Fruit fly (Drosophila melanogaster) whole organism, embryonic: ENCODE data around the gene Lcp65Ag2.
A peak's percentile ranks its signal among the peaks of the same experiment; 100 is the strongest.

Experiments used
- BtbVII ChIP-seq: fragments of 200-800 bp; sonication (Bioruptor generic); optimal IDR thresholded peaks from 3 replicates; lab custom pipeline; 2017; ENCODE audit warnings: missing biosample characterization, mild to moderate bottlenecking, missing genetic modification characterization
- CG10321 ChIP-seq: fragments of 200-800 bp; sonication (Bioruptor generic); IDR thresholded peaks from 2 replicates; pipeline ENCODE4 v1.3.6; 2022; ENCODE audit warnings: missing biosample characterization, missing genetic modification characterization
- CG10654 ChIP-seq: fragments of 200-800 bp; sonication (Bioruptor generic); optimal IDR thresholded peaks from 2 replicates; lab custom pipeline; 2016; ENCODE audit warnings: missing biosample characterization, missing genetic modification characterization
- CG11093 ChIP-seq: fragments of 200-800 bp; sonication (Bioruptor generic); IDR thresholded peaks from 3 replicates; pipeline ENCODE4 v1.3.6; 2022; ENCODE audit warnings: missing biosample characterization, missing genetic modification characterization
- CG12769 ChIP-seq: fragments of 200-800 bp; sonication (Bioruptor generic); optimal IDR thresholded peaks from 2 replicates; lab custom pipeline; 2019; ENCODE audit warnings: missing biosample characterization, mild to moderate bottlenecking, missing genetic modification characterization, moderate library complexity
- CG13287 ChIP-seq: fragments of 200-800 bp; sonication (Bioruptor generic); IDR thresholded peaks from 2 replicates; pipeline ENCODE4 v1.3.6; 2022; ENCODE audit warnings: missing biosample characterization, missing genetic modification characterization; ENCODE audit not compliant: partially characterized antibody
- CG14014 ChIP-seq: fragments of 200-800 bp; sonication (Bioruptor generic); IDR thresholded peaks from 2 replicates; pipeline ENCODE4 v1.3.6; 2022; ENCODE audit warnings: missing biosample characterization, missing genetic modification characterization
- CG14050 ChIP-seq: fragments of 200-800 bp; sonication (Bioruptor generic); IDR thresholded peaks from 3 replicates; pipeline ENCODE4 v1.3.6; 2022; ENCODE audit warnings: missing biosample characterization, missing genetic modification characterization
- CG14441 ChIP-seq: fragments of 200-800 bp; sonication (Bioruptor generic); IDR thresholded peaks from 2 replicates; pipeline ENCODE4 v1.3.6; 2022; ENCODE audit warnings: missing biosample characterization, missing genetic modification characterization
- CG14667 ChIP-seq: fragments of 200-800 bp; sonication (Bioruptor generic); IDR thresholded peaks from 2 replicates; pipeline ENCODE4 v1.3.6; 2022; ENCODE audit warnings: missing biosample characterization, missing genetic modification characterization
- CG14710 ChIP-seq: fragments of 200-800 bp; sonication (Bioruptor generic); optimal IDR thresholded peaks from 3 replicates; lab custom pipeline; 2019; ENCODE audit warnings: missing biosample characterization, mild to moderate bottlenecking, missing genetic modification characterization, moderate library complexity
- CG15073 ChIP-seq: fragments of 200-800 bp; sonication (Bioruptor generic); optimal IDR thresholded peaks from 2 replicates; lab custom pipeline; 2016; ENCODE audit warnings: missing biosample characterization, missing genetic modification characterization
- CG17829 ChIP-seq: fragments of 200-800 bp; optimal IDR thresholded peaks from 2 replicates; lab custom pipeline; 2019; ENCODE audit warnings: missing biosample characterization, mild to moderate bottlenecking, missing genetic modification characterization, moderate library complexity
- CG18764 ChIP-seq: fragments of 200-800 bp; sonication (Bioruptor generic); optimal IDR thresholded peaks from 3 replicates; lab custom pipeline; 2016; ENCODE audit warnings: missing biosample characterization, missing genetic modification characterization
- CG6254 ChIP-seq: fragments of 200-800 bp; sonication (Bioruptor generic); optimal IDR thresholded peaks from 3 replicates; lab custom pipeline; 2017; ENCODE audit warnings: mild to moderate bottlenecking, missing biosample characterization, missing genetic modification reagents, missing genetic modification characterization
- CG8359 ChIP-seq: fragments of 200-800 bp; sonication (Bioruptor generic); optimal IDR thresholded peaks from 2 replicates; lab custom pipeline; 2017; ENCODE audit warnings: missing biosample characterization, mild to moderate bottlenecking, missing genetic modification characterization, borderline replicate concordance
- Chrac-16 ChIP-seq: fragments of 200-800 bp; sonication (Bioruptor generic); optimal IDR thresholded peaks from 3 replicates; lab custom pipeline; 2016; ENCODE audit warnings: missing biosample characterization, missing genetic modification characterization
- Dip3 ChIP-seq: fragments of 200-800 bp; sonication (Bioruptor generic); optimal IDR thresholded peaks from 3 replicates; lab custom pipeline; 2016; ENCODE audit warnings: missing biosample characterization, missing genetic modification characterization
- E2f1 ChIP-seq: fragments of 200-800 bp; sonication (Bioruptor generic); IDR thresholded peaks from 2 replicates; pipeline ENCODE4 v1.3.6; 2022; ENCODE audit warnings: missing biosample characterization, missing genetic modification characterization
- Ets65A ChIP-seq: fragments of 200-800 bp; sonication (Bioruptor generic); peaks from one replicate; lab custom pipeline; 2016; ENCODE audit warnings: missing biosample characterization, missing genetic modification characterization
- Fer1 ChIP-seq: fragments of 200-800 bp; sonication (Bioruptor generic); optimal IDR thresholded peaks from 2 replicates; lab custom pipeline; 2017; ENCODE audit warnings: missing biosample characterization, mild to moderate bottlenecking, missing genetic modification characterization
- HHEX ChIP-seq: fragments of 200-800 bp; sonication (Bioruptor generic); optimal IDR thresholded peaks from 3 replicates; lab custom pipeline; 2017; ENCODE audit warnings: missing biosample characterization, mild to moderate bottlenecking, missing genetic modification characterization, missing genetic modification reagents
- HLH3B ChIP-seq: fragments of 200-800 bp; sonication (Bioruptor generic); IDR thresholded peaks from 2 replicates; pipeline ENCODE4 v1.3.6; 2022; ENCODE audit warnings: missing biosample characterization, missing genetic modification characterization
- Hr3 ChIP-seq: fragments of 200-800 bp; sonication (Bioruptor generic); optimal IDR thresholded peaks from 3 replicates; lab custom pipeline; 2016; ENCODE audit warnings: missing biosample characterization, missing genetic modification characterization
- Lhr ChIP-seq: fragments of 200-800 bp; sonication (Bioruptor generic); optimal IDR thresholded peaks from 3 replicates; lab custom pipeline; 2017; ENCODE audit warnings: mild to moderate bottlenecking, missing biosample characterization, missing genetic modification reagents, missing genetic modification characterization
- MESR4 ChIP-seq: fragments of 200-800 bp; sonication (Bioruptor generic); optimal IDR thresholded peaks from 2 replicates; lab custom pipeline; 2018; ENCODE audit warnings: missing biosample characterization, mild to moderate bottlenecking, missing genetic modification characterization, moderate library complexity
- Med ChIP-seq: fragments of 200-800 bp; sonication (Bioruptor generic); peaks from one replicate; lab custom pipeline; 2016; ENCODE audit warnings: missing biosample characterization, missing genetic modification characterization, mild to moderate bottlenecking, inconsistent platforms, moderate library complexity
- NC2α ChIP-seq: fragments of 200-800 bp; sonication (Bioruptor generic); optimal IDR thresholded peaks from 2 replicates; lab custom pipeline; 2016; ENCODE audit warnings: missing biosample characterization, missing genetic modification characterization
- NFAT ChIP-seq: fragments of 200-800 bp; sonication (Bioruptor generic); IDR thresholded peaks from 2 replicates; pipeline ENCODE4 v1.3.6; 2022; ENCODE audit warnings: missing biosample characterization, missing genetic modification characterization
- Oli ChIP-seq: fragments of 200-800 bp; sonication (Bioruptor generic); optimal IDR thresholded peaks from 2 replicates; lab custom pipeline; 2018; ENCODE audit warnings: missing biosample characterization, mild to moderate bottlenecking, missing genetic modification characterization, moderate library complexity
- Opbp ChIP-seq: fragments of 200-800 bp; sonication (Bioruptor generic); IDR thresholded peaks from 3 replicates; pipeline ENCODE4 v1.3.6; 2022; ENCODE audit warnings: missing biosample characterization, missing genetic modification characterization; ENCODE audit not compliant: partially characterized antibody
- Sox100B ChIP-seq: fragments of 200-800 bp; sonication (Bioruptor generic); optimal IDR thresholded peaks from 3 replicates; lab custom pipeline; 2018; ENCODE audit warnings: missing biosample characterization, mild to moderate bottlenecking, missing genetic modification characterization
- Sry-β ChIP-seq: fragments of 200-800 bp; sonication (Bioruptor generic); optimal IDR thresholded peaks from 2 replicates; lab custom pipeline; 2018; ENCODE audit warnings: missing biosample characterization, mild to moderate bottlenecking, missing genetic modification characterization, moderate library complexity
- Stat92E ChIP-seq, 3 experiments: fragments of >200 bp in 2 of 3; fragments of 200-800 bp in 1 of 3; sonication (Bioruptor generic) in 1 of 3; optimal IDR thresholded peaks; 2 replicates each; lab custom pipeline; 2017 to 2019; ENCODE audit warnings: missing biosample characterization in 3 of 3, missing genetic modification characterization in 3 of 3, mild to moderate bottlenecking in 1 of 3, moderate library complexity in 1 of 3
- al ChIP-seq: fragments of 200-800 bp; sonication (Bioruptor generic); IDR thresholded peaks from 2 replicates; pipeline ENCODE4 v1.3.6; 2022; ENCODE audit warnings: missing biosample characterization, missing genetic modification characterization
- crol ChIP-seq: fragments of 200-800 bp; sonication (Bioruptor generic); IDR thresholded peaks from 2 replicates; pipeline ENCODE4 v1.3.6; 2022; ENCODE audit warnings: missing biosample characterization, missing genetic modification characterization
- gem ChIP-seq: fragments of 200-800 bp; sonication (Bioruptor generic); optimal IDR thresholded peaks from 2 replicates; lab custom pipeline; 2019; ENCODE audit warnings: missing biosample characterization, mild to moderate bottlenecking, missing genetic modification characterization, moderate library complexity
- gsb ChIP-seq: fragments of 200-800 bp; sonication (Bioruptor generic); IDR thresholded peaks from 2 replicates; pipeline ENCODE4 v1.3.6; 2022; ENCODE audit warnings: missing biosample characterization, missing genetic modification characterization
- gsb-n ChIP-seq: fragments of 200-800 bp; sonication (Bioruptor generic); optimal IDR thresholded peaks from 3 replicates; lab custom pipeline; 2018; ENCODE audit warnings: missing biosample characterization, mild to moderate bottlenecking, missing genetic modification characterization
- knrl ChIP-seq: fragments of 200-800 bp; sonication (Bioruptor generic); IDR thresholded peaks from 3 replicates; pipeline ENCODE4 v1.3.6; 2022; ENCODE audit warnings: missing biosample characterization, missing genetic modification characterization; ENCODE audit not compliant: partially characterized antibody
- luna ChIP-seq: fragments of 200-800 bp; sonication (Bioruptor generic); optimal IDR thresholded peaks from 2 replicates; lab custom pipeline; 2016; ENCODE audit warnings: missing biosample characterization, missing genetic modification characterization
- run ChIP-seq: fragments of 200-800 bp; sonication (Bioruptor generic); optimal IDR thresholded peaks from 3 replicates; lab custom pipeline; 2018; ENCODE audit warnings: missing biosample characterization, mild to moderate bottlenecking, missing genetic modification characterization
- sens-2 ChIP-seq: fragments of 200-800 bp; sonication (Bioruptor generic); IDR thresholded peaks from 2 replicates; pipeline ENCODE4 v1.3.6; 2022; ENCODE audit warnings: missing biosample characterization, missing genetic modification characterization
- sim ChIP-seq: fragments of 200-800 bp; sonication (Bioruptor generic); IDR thresholded peaks from 2 replicates; pipeline ENCODE4 v1.3.6; 2022; ENCODE audit warnings: missing biosample characterization, missing genetic modification characterization
- sna ChIP-seq: fragments of 200-800 bp; sonication (Bioruptor generic); IDR thresholded peaks from 2 replicates; pipeline ENCODE4 v1.3.6; 2022; ENCODE audit warnings: missing biosample characterization, missing genetic modification characterization; ENCODE audit not compliant: partially characterized antibody
- tap ChIP-seq: fragments of 200-800 bp; optimal IDR thresholded peaks from 3 replicates; lab custom pipeline; 2019; ENCODE audit warnings: missing biosample characterization, mild to moderate bottlenecking, missing genetic modification characterization, moderate library complexity
- tll ChIP-seq, 2 experiments: fragments of 200-800 bp in 1 of 2; fragments of >200 bp in 1 of 2; sonication (Bioruptor generic) in 1 of 2; optimal IDR thresholded peaks; 2 replicates each; lab custom pipeline; 2017 to 2019; ENCODE audit warnings: missing biosample characterization in 2 of 2, missing genetic modification characterization in 2 of 2, mild to moderate bottlenecking in 1 of 2, moderate library complexity in 1 of 2
- wek ChIP-seq: fragments of 200-800 bp; sonication (Bioruptor generic); optimal IDR thresholded peaks from 3 replicates; lab custom pipeline; 2018; ENCODE audit warnings: missing biosample characterization, mild to moderate bottlenecking, missing genetic modification characterization, moderate library complexity
- zen2 ChIP-seq: fragments of 200-800 bp; sonication (Bioruptor generic); IDR thresholded peaks from 3 replicates; pipeline ENCODE4 v1.3.6; 2022; ENCODE audit warnings: missing biosample characterization, missing genetic modification characterization; ENCODE audit not compliant: partially characterized antibody

The Lcp65Ag2 gene

DNA sequence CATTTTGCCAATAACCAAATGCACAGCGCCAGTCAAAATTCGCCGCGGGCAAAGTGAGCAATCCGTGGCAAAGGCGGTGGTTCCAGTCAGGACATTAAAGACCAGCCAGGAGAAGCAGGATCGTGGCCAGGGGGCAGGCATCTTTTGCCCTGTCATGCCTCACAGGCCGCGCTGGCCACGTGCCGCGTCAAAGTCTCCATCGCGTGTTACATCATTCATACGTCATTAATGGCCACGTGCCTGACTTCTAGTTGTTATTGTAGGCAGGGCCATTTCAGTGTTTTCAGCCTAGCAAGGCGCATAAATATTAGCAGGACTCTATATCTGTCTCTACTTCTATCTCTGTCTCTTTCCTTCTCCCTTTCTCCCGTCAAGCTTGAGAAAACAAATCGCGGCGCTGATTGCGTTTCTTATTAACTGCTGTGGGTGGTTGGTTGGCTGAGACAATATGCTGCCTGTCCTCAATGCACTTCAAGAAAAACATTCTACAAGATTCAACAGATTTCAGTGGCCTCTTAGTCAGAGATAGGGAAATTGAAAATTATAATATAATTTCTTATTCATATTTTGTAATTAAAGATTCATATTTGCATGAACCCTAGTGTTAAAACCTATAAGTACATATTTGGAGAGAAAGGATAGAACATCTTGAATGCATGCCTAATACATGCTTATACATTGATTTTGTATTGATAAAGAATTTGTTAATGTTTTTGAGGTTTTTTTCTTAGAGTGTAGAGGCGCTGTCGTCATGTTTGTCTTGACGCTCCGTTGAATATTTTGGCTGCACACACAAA lies 24.9 kb downstream of the Lcp65Ag2 start:
- no peak for TF ChIP-seq E2f1 (GFP tag; lab: Robert Waterston, UW)
- TF ChIP-seq CG14050 (GFP tag; lab: Robert Waterston, UW): no peak
- TF ChIP-seq sna (GFP tag; lab: Robert Waterston, UW): no peak
- no peak for TF ChIP-seq sim (GFP tag; lab: Robert Waterston, UW)
- peak; percentile 35 for TF ChIP-seq Oli (tag; lab: Kevin White, UChicago)
- no peak for TF ChIP-seq Ets65A (GFP tag; lab: Kevin White, UChicago)
- no peak for TF ChIP-seq CG10654 (GFP tag; lab: Kevin White, UChicago)
- no peak for TF ChIP-seq CG14014 (GFP tag; lab: Robert Waterston, UW)
- 0 out of 2 replicates have a peak, but pooled peaks have one; percentile 12 for TF ChIP-seq sens-2 (GFP tag; lab: Robert Waterston, UW)
- TF ChIP-seq NFAT (GFP tag; lab: Robert Waterston, UW): no peak
- no peak for TF ChIP-seq wek (GFP tag; lab: Kevin White, UChicago)
- TF ChIP-seq Opbp (GFP tag; lab: Robert Waterston, UW): no peak
- no peak for TF ChIP-seq Chrac-16 (GFP tag; lab: Kevin White, UChicago)
- TF ChIP-seq Lhr (GFP tag; lab: Kevin White, UChicago): no peak
- no peak for TF ChIP-seq crol (GFP tag; lab: Robert Waterston, UW)
- no peak for TF ChIP-seq CG8359 (GFP tag; lab: Kevin White, UChicago)
- TF ChIP-seq NC2α (GFP tag; lab: Kevin White, UChicago): no peak
- no peak for TF ChIP-seq CG6254
- no peak for TF ChIP-seq CG14667 (GFP tag; lab: Robert Waterston, UW)
- TF ChIP-seq MESR4: no peak
- no peak for TF ChIP-seq HHEX (GFP tag; lab: Kevin White, UChicago)
- no peak for TF ChIP-seq luna (GFP tag; lab: Kevin White, UChicago)
- no peak for TF ChIP-seq gsb (GFP tag; lab: Robert Waterston, UW)
- no peak for TF ChIP-seq knrl (GFP tag; lab: Robert Waterston, UW)
- no peak for TF ChIP-seq HLH3B
- TF ChIP-seq CG10321: no peak
- peak; percentile 53 for TF ChIP-seq gem (tag; lab: Kevin White, UChicago)
- TF ChIP-seq CG18764 (GFP tag; lab: Kevin White, UChicago): no peak
- TF ChIP-seq al (GFP tag; lab: Robert Waterston, UW): no peak
- no peak for TF ChIP-seq Stat92E (GFP tag; optimal IDR thresholded peaks at IDR 0.05; lab: Kevin White, UChicago)
- no peak for TF ChIP-seq Hr3
- no peak for TF ChIP-seq CG14441 (GFP tag; lab: Robert Waterston, UW)
- TF ChIP-seq CG17829: peak; percentile 5
- TF ChIP-seq Sox100B (GFP tag; lab: Kevin White, UChicago): peak; percentile 44
- TF ChIP-seq CG12769 (tag; lab: Kevin White, UChicago): no peak
- no peak for TF ChIP-seq zen2 (GFP tag; lab: Robert Waterston, UW)
- no peak for TF ChIP-seq gsb-n
- TF ChIP-seq CG14710 (tag; lab: Kevin White, UChicago): peak; percentile 50
- peak; percentile 19 for TF ChIP-seq tap
- TF ChIP-seq Dip3: no peak
- no peak for TF ChIP-seq Fer1 (GFP tag; lab: Kevin White, UChicago)
- TF ChIP-seq run (tag; lab: Kevin White, UChicago): no peak
- TF ChIP-seq BtbVII: no peak
- no peak for TF ChIP-seq CG11093 (GFP tag; lab: Robert Waterston, UW)
- TF ChIP-seq Med (GFP tag; lab: Kevin White, UChicago): peak; percentile 37
- no peak for TF ChIP-seq Sry-β (GFP tag; lab: Kevin White, UChicago)
- TF ChIP-seq tll (GFP tag; optimal IDR thresholded peaks at IDR 0.05; lab: Kevin White, UChicago): no peak
- TF ChIP-seq CG13287: no peak
- TF ChIP-seq CG15073: no peak
